Worm (Caenorhabditis elegans) whole organism, L4 larva: ENCODE data around the gene srh-275.

Experiments used
- D1046.2 ChIP-seq: fragments of 200-800 bp; sonication (Bioruptor generic); IDR thresholded peaks from 2 replicates; pipeline ENCODE4 v1.3.6; 2022; ENCODE audit warnings: missing genetic modification characterization, missing compliant biosample characterization
- pha-4 ChIP-seq, 2 experiments: fragments of 150-350 bp in 1 of 2; fragments of 200-800 bp in 1 of 2; sonication (Bioruptor generic) in 1 of 2; IDR thresholded peaks in 1 of 2; optimal IDR thresholded peaks in 1 of 2; 2 replicates each; pipeline versions ENCODE4 v1.3.6 to Lab custom; 2014 to 2022; ENCODE audit warnings: missing genetic modification characterization in 2 of 2, missing genetic modification reagents in 2 of 2, missing biosample characterization in 1 of 2, missing compliant biosample characterization in 1 of 2

DNA sequence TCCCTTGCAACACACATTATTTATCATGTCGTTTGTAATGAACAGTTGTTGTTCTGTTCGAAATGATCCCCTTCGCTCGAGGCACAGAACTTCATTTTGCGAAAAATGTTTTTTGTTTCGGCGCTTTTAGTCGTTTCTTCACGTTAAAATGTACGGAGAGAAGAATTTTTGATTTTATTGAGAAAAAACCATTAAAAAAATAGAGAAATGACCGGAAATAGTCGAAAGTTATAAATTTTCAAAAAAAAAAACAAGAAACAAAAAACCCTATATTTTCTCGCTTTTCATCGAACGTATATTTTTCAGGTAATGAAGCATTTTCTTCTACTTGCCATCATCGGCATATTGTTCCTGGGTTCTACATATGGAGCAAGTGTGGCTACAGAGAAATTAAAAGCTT lies 20.6 kb upstream of the srh-275 start, which contains the start of gene F10G2.1:
- TF ChIP-seq pha-4 (GFP tag; IDR thresholded peaks at IDR 0.05; lab: Robert Waterston, UW) = no peak
- no peak for TF ChIP-seq pha-4 (tag; optimal IDR thresholded peaks at IDR 0.05; lab: Kevin White, UChicago)
- TF ChIP-seq D1046.2 = no peak
